Fruit fly (Drosophila melanogaster): ENCODE results near the gene CG42331.

- TF ChIP-seq psq (optimal IDR thresholded peaks at IDR 0.05) (no peak), ttk (optimal IDR thresholded peaks at IDR 0.05) (no peak), Sin3A (optimal IDR thresholded peaks at IDR 0.05) (no peak), h (optimal IDR thresholded peaks at IDR 0.05) (no peak), Myc (optimal IDR thresholded peaks at IDR 0.05) (no peak), insv (optimal IDR thresholded peaks at IDR 0.05) (no peak)
These were observed 53.6 kb downstream of the CG42331 start, which contains the start of gene niki for dm6 chr3R:24825548-24825947.
